Fruit fly (Drosophila melanogaster) whole organism, embryonic: ENCODE measurements around the gene CG46304.
A peak's percentile ranks its signal among the peaks of the same experiment; 100 is the strongest.

Source experiments
- Bgb ChIP-seq: fragments of 200-800 bp; sonication (Bioruptor generic); IDR thresholded peaks from 2 replicates; pipeline ENCODE4 v1.3.6; 2022; ENCODE audit warnings: missing biosample characterization, missing genetic modification characterization; ENCODE audit not compliant: partially characterized antibody
- BtbVII ChIP-seq: fragments of 200-800 bp; sonication (Bioruptor generic); optimal IDR thresholded peaks from 3 replicates; lab custom pipeline; 2017; ENCODE audit warnings: missing biosample characterization, mild to moderate bottlenecking, missing genetic modification characterization
- CG10147 ChIP-seq: fragments of 200-800 bp; sonication (Bioruptor generic); optimal IDR thresholded peaks from 2 replicates; lab custom pipeline; 2019; ENCODE audit warnings: missing biosample characterization, mild to moderate bottlenecking, missing genetic modification characterization, moderate library complexity
- CG11398 ChIP-seq: fragments of 200-800 bp; sonication (Bioruptor generic); optimal IDR thresholded peaks from 2 replicates; lab custom pipeline; 2016; ENCODE audit warnings: missing biosample characterization, missing genetic modification characterization
- CG12155 ChIP-seq: fragments of 200-800 bp; sonication (Bioruptor generic); optimal IDR thresholded peaks from 3 replicates; lab custom pipeline; 2016; ENCODE audit warnings: missing biosample characterization, missing genetic modification characterization
- CG12219 ChIP-seq: fragments of 200-800 bp; sonication (Bioruptor generic); optimal IDR thresholded peaks from 3 replicates; lab custom pipeline; 2018; ENCODE audit warnings: missing biosample characterization, mild to moderate bottlenecking, missing genetic modification characterization
- CG14860 ChIP-seq: fragments of 200-800 bp; sonication (Bioruptor generic); IDR thresholded peaks from 3 replicates; pipeline ENCODE4 v1.3.6; 2022; ENCODE audit warnings: missing biosample characterization, missing genetic modification characterization; ENCODE audit not compliant: partially characterized antibody
- CG1647 ChIP-seq: fragments of 200-800 bp; sonication (Bioruptor generic); optimal IDR thresholded peaks from 3 replicates; lab custom pipeline; 2016; ENCODE audit warnings: missing biosample characterization, missing genetic modification characterization
- CG17328 ChIP-seq: fragments of 200-800 bp; sonication (Bioruptor generic); IDR thresholded peaks from 2 replicates; pipeline ENCODE4 v1.3.6; 2022; ENCODE audit warnings: missing biosample characterization, missing genetic modification characterization
- CG1792 ChIP-seq: fragments of 200-800 bp; sonication (Bioruptor generic); optimal IDR thresholded peaks from 2 replicates; lab custom pipeline; 2016; ENCODE audit warnings: missing biosample characterization, missing genetic modification characterization
- CG18619 ChIP-seq: fragments of 200-800 bp; sonication (Bioruptor generic); optimal IDR thresholded peaks from 3 replicates; lab custom pipeline; 2017; ENCODE audit warnings: missing biosample characterization, mild to moderate bottlenecking, missing genetic modification characterization
- CG2712 ChIP-seq: fragments of 200-800 bp; optimal IDR thresholded peaks from 3 replicates; lab custom pipeline; 2019; ENCODE audit warnings: missing biosample characterization, mild to moderate bottlenecking, missing genetic modification characterization, moderate library complexity
- CG3065 ChIP-seq: fragments of 200-800 bp; sonication (Bioruptor generic); optimal IDR thresholded peaks from 2 replicates; lab custom pipeline; 2016; ENCODE audit warnings: missing biosample characterization, missing genetic modification characterization
- CG4328 ChIP-seq: fragments of 200-800 bp; sonication (Bioruptor generic); optimal IDR thresholded peaks from 3 replicates; lab custom pipeline; 2017; ENCODE audit warnings: missing biosample characterization, missing genetic modification reagents, missing genetic modification characterization
- CG4820 ChIP-seq: fragments of 200-800 bp; sonication (Bioruptor generic); optimal IDR thresholded peaks from 3 replicates; lab custom pipeline; 2016; ENCODE audit warnings: missing biosample characterization, missing genetic modification characterization
- CG7963 ChIP-seq: fragments of 200-800 bp; sonication (Bioruptor generic); IDR thresholded peaks from 3 replicates; pipeline ENCODE4 v1.3.6; 2022; ENCODE audit warnings: missing biosample characterization, missing genetic modification characterization; ENCODE audit not compliant: partially characterized antibody
- CG9215 ChIP-seq: fragments of 200-800 bp; sonication (Bioruptor generic); IDR thresholded peaks from 2 replicates; pipeline ENCODE4 v1.3.6; 2022; ENCODE audit warnings: missing biosample characterization, missing genetic modification characterization
- CG9797 ChIP-seq: fragments of 200-800 bp; sonication (Bioruptor generic); optimal IDR thresholded peaks from 3 replicates; lab custom pipeline; 2018; ENCODE audit warnings: missing biosample characterization, mild to moderate bottlenecking, missing genetic modification characterization
- CHES-1-like ChIP-seq: fragments of 200-800 bp; sonication (Bioruptor generic); optimal IDR thresholded peaks from 2 replicates; lab custom pipeline; 2016; ENCODE audit warnings: missing biosample characterization, missing genetic modification characterization
- Dll ChIP-seq: fragments of 200-800 bp; sonication (Bioruptor generic); IDR thresholded peaks from 4 replicates; pipeline ENCODE4 v1.3.6; 2022; ENCODE audit warnings: missing biosample characterization, missing genetic modification characterization; ENCODE audit not compliant: partially characterized antibody
- Dp ChIP-seq: fragments of 200-800 bp; sonication (Bioruptor generic); optimal IDR thresholded peaks from 2 replicates; lab custom pipeline; 2018; ENCODE audit warnings: missing biosample characterization, mild to moderate bottlenecking, missing genetic modification characterization, moderate library complexity
- E2f1 ChIP-seq: fragments of 200-800 bp; sonication (Bioruptor generic); IDR thresholded peaks from 2 replicates; pipeline ENCODE4 v1.3.6; 2022; ENCODE audit warnings: missing biosample characterization, missing genetic modification characterization
- E2f2 ChIP-seq: fragments of 200-800 bp; sonication (Bioruptor generic); IDR thresholded peaks from 2 replicates; pipeline ENCODE4 v1.3.6; 2022; ENCODE audit warnings: missing biosample characterization, missing genetic modification characterization
- Gsc ChIP-seq: fragments of 200-800 bp; sonication (Bioruptor generic); IDR thresholded peaks from 2 replicates; pipeline ENCODE4 v1.3.6; 2022; ENCODE audit warnings: missing biosample characterization, missing genetic modification characterization
- HmgD ChIP-seq: fragments of 200-800 bp; sonication (Bioruptor generic); optimal IDR thresholded peaks from 3 replicates; lab custom pipeline; 2016; ENCODE audit warnings: missing biosample characterization, missing genetic modification characterization
- Hr3 ChIP-seq: fragments of 200-800 bp; sonication (Bioruptor generic); optimal IDR thresholded peaks from 3 replicates; lab custom pipeline; 2016; ENCODE audit warnings: missing biosample characterization, missing genetic modification characterization
- Oaz ChIP-seq: fragments of 200-800 bp; sonication (Bioruptor generic); IDR thresholded peaks from 2 replicates; pipeline ENCODE4 v1.3.6; 2022; ENCODE audit warnings: missing biosample characterization, missing genetic modification characterization
- Sox100B ChIP-seq: fragments of 200-800 bp; sonication (Bioruptor generic); optimal IDR thresholded peaks from 3 replicates; lab custom pipeline; 2018; ENCODE audit warnings: missing biosample characterization, mild to moderate bottlenecking, missing genetic modification characterization
- Sox102F ChIP-seq: fragments of 200-800 bp; sonication (Bioruptor generic); optimal IDR thresholded peaks from 2 replicates; lab custom pipeline; 2018; ENCODE audit warnings: missing biosample characterization, mild to moderate bottlenecking, missing genetic modification characterization, moderate library complexity
- TFAM ChIP-seq: fragments of 200-800 bp; sonication (Bioruptor generic); optimal IDR thresholded peaks from 2 replicates; lab custom pipeline; 2017; ENCODE audit warnings: missing biosample characterization, missing genetic modification characterization, inconsistent platforms
- ab ChIP-seq: fragments of 200-800 bp; sonication (Bioruptor generic); optimal IDR thresholded peaks from 2 replicates; lab custom pipeline; 2016; ENCODE audit warnings: missing biosample characterization, missing genetic modification characterization
- bbx ChIP-seq: fragments of 200-800 bp; sonication (Bioruptor generic); IDR thresholded peaks from 2 replicates; pipeline ENCODE4 v1.3.6; 2022; ENCODE audit warnings: missing biosample characterization, missing genetic modification characterization; ENCODE audit not compliant: partially characterized antibody
- crc ChIP-seq: fragments of 200-800 bp; sonication (Bioruptor generic); optimal IDR thresholded peaks from 2 replicates; lab custom pipeline; 2016; ENCODE audit warnings: missing biosample characterization, missing genetic modification characterization
- crp ChIP-seq, 2 experiments: fragments of 200-800 bp; sonication (Bioruptor generic); optimal IDR thresholded peaks; 2 replicates in 1 of 2; 3 replicates in 1 of 2; lab custom pipeline; 2017; ENCODE audit warnings: missing biosample characterization in 2 of 2, missing genetic modification characterization in 2 of 2, mild to moderate bottlenecking in 1 of 2, moderate library complexity in 1 of 2
- emc ChIP-seq: fragments of 200-800 bp; sonication (Bioruptor generic); optimal IDR thresholded peaks from 2 replicates; lab custom pipeline; 2016; ENCODE audit warnings: missing biosample characterization, missing genetic modification characterization
- esg ChIP-seq: fragments of 200-800 bp; sonication (Bioruptor generic); conservative IDR thresholded peaks from 2 replicates; pipeline ENCODE4 v1.3.6; 2022; ENCODE audit warnings: missing biosample characterization, missing genetic modification characterization
- ewg ChIP-seq: fragments of 200-800 bp; sonication (Bioruptor generic); optimal IDR thresholded peaks from 3 replicates; lab custom pipeline; 2017; ENCODE audit warnings: mild to moderate bottlenecking, missing biosample characterization, missing genetic modification reagents, missing genetic modification characterization
- gce ChIP-seq: fragments of 200-800 bp; sonication (Bioruptor generic); IDR thresholded peaks from 3 replicates; pipeline ENCODE4 v1.3.6; 2022; ENCODE audit warnings: missing biosample characterization, missing genetic modification characterization
- gcm ChIP-seq: fragments of 200-800 bp; sonication (Bioruptor generic); optimal IDR thresholded peaks from 2 replicates; lab custom pipeline; 2019; ENCODE audit warnings: missing biosample characterization, mild to moderate bottlenecking, missing genetic modification characterization, moderate library complexity
- hkb ChIP-seq, 2 experiments: fragments of 200-800 bp in 1 of 2; fragments of >200 bp in 1 of 2; sonication (Bioruptor generic) in 1 of 2; IDR thresholded peaks in 1 of 2; optimal IDR thresholded peaks in 1 of 2; 2 replicates each; pipeline versions ENCODE4 v1.3.6 to Lab custom; 2017 to 2022; ENCODE audit warnings: missing biosample characterization in 1 of 2, missing genetic modification characterization in 1 of 2
- jumu ChIP-seq: fragments of 200-800 bp; sonication (Bioruptor generic); optimal IDR thresholded peaks from 3 replicates; lab custom pipeline; 2016; ENCODE audit warnings: missing biosample characterization, missing genetic modification characterization
- kni ChIP-seq: fragments of 200-800 bp; sonication (Bioruptor generic); optimal IDR thresholded peaks from 3 replicates; lab custom pipeline; 2017; ENCODE audit warnings: mild to moderate bottlenecking, missing biosample characterization, missing genetic modification reagents, missing genetic modification characterization
- lov ChIP-seq, 2 experiments: fragments of 200-800 bp in 1 of 2; fragments of >200 bp in 1 of 2; sonication (Bioruptor generic) in 1 of 2; IDR thresholded peaks in 1 of 2; optimal IDR thresholded peaks in 1 of 2; 2 replicates in 1 of 2; 3 replicates in 1 of 2; pipeline versions ENCODE4 v1.3.6 to Lab custom; 2017 to 2022; ENCODE audit warnings: missing biosample characterization in 1 of 2, missing genetic modification characterization in 1 of 2
- mld ChIP-seq: fragments of 200-800 bp; sonication (Bioruptor generic); IDR thresholded peaks from 3 replicates; pipeline ENCODE4 v1.3.6; 2022; ENCODE audit warnings: missing biosample characterization, missing genetic modification characterization; ENCODE audit not compliant: partially characterized antibody
- org-1 ChIP-seq: fragments of 200-800 bp; sonication (Bioruptor generic); optimal IDR thresholded peaks from 2 replicates; lab custom pipeline; 2017; ENCODE audit warnings: missing biosample characterization, missing genetic modification characterization
- phol ChIP-seq: fragments of 200-800 bp; sonication (Bioruptor generic); optimal IDR thresholded peaks from 3 replicates; lab custom pipeline; 2018; ENCODE audit warnings: missing biosample characterization, mild to moderate bottlenecking, missing genetic modification characterization, moderate library complexity
- tll ChIP-seq, 2 experiments: fragments of 200-800 bp in 1 of 2; fragments of >200 bp in 1 of 2; sonication (Bioruptor generic) in 1 of 2; optimal IDR thresholded peaks; 2 replicates each; lab custom pipeline; 2017 to 2019; ENCODE audit warnings: missing biosample characterization in 2 of 2, missing genetic modification characterization in 2 of 2, mild to moderate bottlenecking in 1 of 2, moderate library complexity in 1 of 2
- unpg ChIP-seq: fragments of 200-800 bp; sonication (Bioruptor generic); optimal IDR thresholded peaks from 3 replicates; lab custom pipeline; 2018; ENCODE audit warnings: missing biosample characterization, mild to moderate bottlenecking, missing genetic modification characterization, moderate library complexity
- yki ChIP-seq: fragments of >200 bp; optimal IDR thresholded peaks from 3 replicates; lab custom pipeline; 2018
- zen ChIP-seq: fragments of 200-800 bp; sonication (Bioruptor generic); optimal IDR thresholded peaks from 3 replicates; lab custom pipeline; 2018; ENCODE audit warnings: missing biosample characterization, mild to moderate bottlenecking, missing genetic modification characterization, moderate library complexity

The CG46304 gene

dm6 chr2L:18951674-18952073, 5.6 kb downstream of the CG46304 start, which contains the start of gene Nedd8 (continued):
- TF ChIP-seq unpg (GFP tag; lab: Kevin White, UChicago) (no peak), CG2712 (tag; lab: Kevin White, UChicago) (peak; percentile 36), CG17328 (GFP tag; lab: Robert Waterston, UW) (no peak), bbx (GFP tag; lab: Robert Waterston, UW) (peak; percentile 91), mld (GFP tag; lab: Robert Waterston, UW) (peak; percentile 65; the same call in 2 of the 3 replicates), hkb (optimal IDR thresholded peaks at IDR 0.05; lab: Kevin White, UChicago) (no peak), hkb (GFP tag; IDR thresholded peaks at IDR 0.05; lab: Robert Waterston, UW) (no peak), ab (no peak), Bgb (GFP tag; lab: Robert Waterston, UW) (peak; percentile 94), TFAM (GFP tag; lab: Kevin White, UChicago) (no peak), jumu (GFP tag; lab: Kevin White, UChicago) (no peak), Dll (GFP tag; lab: Robert Waterston, UW) (peak; percentile 92), phol (tag; lab: Kevin White, UChicago) (peak; percentile 32), CG1647 (GFP tag; lab: Kevin White, UChicago) (no peak), Oaz (no peak), org-1 (GFP tag; lab: Kevin White, UChicago) (no peak), HmgD (peak; percentile 27), Sox100B (GFP tag; lab: Kevin White, UChicago) (no peak), zen (tag; lab: Kevin White, UChicago) (no peak), CG9797 (GFP tag; lab: Kevin White, UChicago) (peak; percentile 76), tll (GFP tag; optimal IDR thresholded peaks at IDR 0.05; lab: Kevin White, UChicago) (no peak), CG4328 (GFP tag; lab: Kevin White, UChicago) (no peak), kni (GFP tag; lab: Kevin White, UChicago) (no peak), crp (GFP tag; optimal IDR thresholded peaks at IDR 0.05; lab: Kevin White, UChicago) (peak; percentile 27 to 76), yki (lab: Kevin White, UChicago) (no peak), E2f2 (GFP tag; lab: Robert Waterston, UW) (peak; percentile 76), gcm (GFP tag; lab: Kevin White, UChicago) (no peak), CG14860 (peak; percentile 77), esg (GFP tag; lab: Robert Waterston, UW) (no peak), CG11398 (no peak), CG7963 (GFP tag; lab: Robert Waterston, UW) (peak; percentile 68; the same call in 2 of the 3 replicates), BtbVII (GFP tag; lab: Kevin White, UChicago) (no peak), CG3065 (no peak), CG18619 (no peak), CHES-1-like (GFP tag; lab: Kevin White, UChicago) (no peak), CG4820 (GFP tag; lab: Kevin White, UChicago) (no peak), crc (no peak), CG12219 (GFP tag; lab: Kevin White, UChicago) (no peak), gce (GFP tag; lab: Robert Waterston, UW) (no peak), Sox102F (GFP tag; lab: Kevin White, UChicago) (no peak), Gsc (GFP tag; lab: Robert Waterston, UW) (no peak), lov (optimal IDR thresholded peaks at IDR 0.05; lab: Kevin White, UChicago) (no peak), lov (GFP tag; IDR thresholded peaks at IDR 0.05; lab: Robert Waterston, UW) (no peak), E2f1 (GFP tag; lab: Robert Waterston, UW) (no peak), emc (GFP tag; lab: Kevin White, UChicago) (no peak), CG1792 (no peak), CG9215 (GFP tag; lab: Robert Waterston, UW) (no peak), ewg (no peak), CG10147 (GFP tag; lab: Kevin White, UChicago) (peak; percentile 7), Hr3 (GFP tag; lab: Kevin White, UChicago) (no peak), CG12155 (GFP tag; lab: Kevin White, UChicago) (no peak), Dp (GFP tag; lab: Kevin White, UChicago) (peak; percentile 70)
